Fruit fly (Drosophila melanogaster): ENCODE measurements around the gene CG13813.

dm6 chr3L:20197213-20197612, 34.3 kb upstream of the CG13813 start:
- TF ChIP-seq kay (GFP tag; ENCODE audit: borderline replicate concordance) (no peak), Hr96 (GFP tag; optimal IDR thresholded peaks at IDR 0.05) (no peak), pad (GFP tag; optimal IDR thresholded peaks at IDR 0.05) (no peak)

All from whole organism, adult.